Fruit fly (Drosophila melanogaster) whole organism, embryonic: Measurements from ENCODE around the gene CG10477.

Experiments used
- ATbp ChIP-seq: fragments of 200-800 bp; sonication (Bioruptor generic); optimal IDR thresholded peaks from 2 replicates; lab custom pipeline; 2017; ENCODE audit warnings: missing biosample characterization, mild to moderate bottlenecking, missing genetic modification characterization, missing genetic modification reagents
- Bgb ChIP-seq: fragments of 200-800 bp; sonication (Bioruptor generic); IDR thresholded peaks from 2 replicates; pipeline ENCODE4 v1.3.6; 2022; ENCODE audit warnings: missing biosample characterization, missing genetic modification characterization; ENCODE audit not compliant: partially characterized antibody
- CG10147 ChIP-seq: fragments of 200-800 bp; sonication (Bioruptor generic); optimal IDR thresholded peaks from 2 replicates; lab custom pipeline; 2019; ENCODE audit warnings: missing biosample characterization, mild to moderate bottlenecking, missing genetic modification characterization, moderate library complexity
- CG10267 ChIP-seq: fragments of 200-800 bp; sonication (Bioruptor generic); optimal IDR thresholded peaks from 2 replicates; lab custom pipeline; 2018; ENCODE audit warnings: missing biosample characterization, mild to moderate bottlenecking, missing genetic modification characterization, moderate library complexity
- CG10321 ChIP-seq: fragments of 200-800 bp; sonication (Bioruptor generic); IDR thresholded peaks from 2 replicates; pipeline ENCODE4 v1.3.6; 2022; ENCODE audit warnings: missing biosample characterization, missing genetic modification characterization
- CG10979 ChIP-seq: fragments of 200-800 bp; sonication (Bioruptor generic); optimal IDR thresholded peaks from 2 replicates; lab custom pipeline; 2018; ENCODE audit warnings: missing biosample characterization, mild to moderate bottlenecking, missing genetic modification characterization, moderate library complexity
- CG12769 ChIP-seq: fragments of 200-800 bp; sonication (Bioruptor generic); optimal IDR thresholded peaks from 2 replicates; lab custom pipeline; 2019; ENCODE audit warnings: missing biosample characterization, mild to moderate bottlenecking, missing genetic modification characterization, moderate library complexity
- CG13287 ChIP-seq: fragments of 200-800 bp; sonication (Bioruptor generic); IDR thresholded peaks from 2 replicates; pipeline ENCODE4 v1.3.6; 2022; ENCODE audit warnings: missing biosample characterization, missing genetic modification characterization; ENCODE audit not compliant: partially characterized antibody
- CG13624 ChIP-seq: fragments of 200-800 bp; sonication (Bioruptor generic); optimal IDR thresholded peaks from 2 replicates; lab custom pipeline; 2016; ENCODE audit warnings: missing biosample characterization, missing genetic modification characterization
- CG14965 ChIP-seq: fragments of 200-800 bp; sonication (Bioruptor generic); optimal IDR thresholded peaks from 2 replicates; lab custom pipeline; 2016; ENCODE audit warnings: missing biosample characterization, missing genetic modification characterization, borderline replicate concordance
- CG17186 ChIP-seq: fragments of 200-800 bp; sonication (Bioruptor generic); optimal IDR thresholded peaks from 3 replicates; lab custom pipeline; 2017; ENCODE audit warnings: missing biosample characterization, missing genetic modification reagents, missing genetic modification characterization
- CG2712 ChIP-seq: fragments of 200-800 bp; optimal IDR thresholded peaks from 3 replicates; lab custom pipeline; 2019; ENCODE audit warnings: missing biosample characterization, mild to moderate bottlenecking, missing genetic modification characterization, moderate library complexity
- CG3065 ChIP-seq: fragments of 200-800 bp; sonication (Bioruptor generic); optimal IDR thresholded peaks from 2 replicates; lab custom pipeline; 2016; ENCODE audit warnings: missing biosample characterization, missing genetic modification characterization
- CG31441 ChIP-seq: fragments of 200-800 bp; sonication (Bioruptor generic); IDR thresholded peaks from 2 replicates; pipeline ENCODE4 v1.3.6; 2022; ENCODE audit warnings: missing biosample characterization, missing genetic modification characterization
- CG32772 ChIP-seq: fragments of 200-800 bp; sonication (Bioruptor generic); IDR thresholded peaks from 2 replicates; pipeline ENCODE4 v1.3.6; 2022; ENCODE audit warnings: missing biosample characterization, missing genetic modification characterization
- CG3407 ChIP-seq: fragments of 200-800 bp; sonication (Bioruptor generic); optimal IDR thresholded peaks from 2 replicates; lab custom pipeline; 2018; ENCODE audit warnings: missing biosample characterization, mild to moderate bottlenecking, missing genetic modification characterization
- CG4360 ChIP-seq: fragments of 200-800 bp; sonication (Bioruptor generic); IDR thresholded peaks from 2 replicates; pipeline ENCODE4 v1.3.6; 2022; ENCODE audit warnings: missing biosample characterization, missing genetic modification characterization
- CG4707 ChIP-seq: fragments of 200-800 bp; sonication (Bioruptor generic); optimal IDR thresholded peaks from 2 replicates; lab custom pipeline; 2018; ENCODE audit warnings: missing biosample characterization, mild to moderate bottlenecking, missing genetic modification characterization, moderate library complexity
- CG5245 ChIP-seq: fragments of 200-800 bp; sonication (Bioruptor generic); optimal IDR thresholded peaks from 3 replicates; lab custom pipeline; 2016; ENCODE audit warnings: missing biosample characterization, missing genetic modification characterization
- D ChIP-seq, 2 experiments: fragments of 200-800 bp in 1 of 2; fragments of >200 bp in 1 of 2; sonication (Bioruptor generic) in 1 of 2; optimal IDR thresholded peaks; 2 replicates in 1 of 2; 3 replicates in 1 of 2; lab custom pipeline; 2017; ENCODE audit warnings: mild to moderate bottlenecking in 1 of 2, missing biosample characterization in 1 of 2, missing genetic modification characterization in 1 of 2, missing genetic modification reagents in 1 of 2
- Dp ChIP-seq: fragments of 200-800 bp; sonication (Bioruptor generic); optimal IDR thresholded peaks from 2 replicates; lab custom pipeline; 2018; ENCODE audit warnings: missing biosample characterization, mild to moderate bottlenecking, missing genetic modification characterization, moderate library complexity
- Drgx ChIP-seq: fragments of 200-800 bp; sonication (Bioruptor generic); IDR thresholded peaks from 2 replicates; pipeline ENCODE4 v1.3.6; 2022; ENCODE audit warnings: missing biosample characterization, missing genetic modification characterization
- Fer1 ChIP-seq: fragments of 200-800 bp; sonication (Bioruptor generic); optimal IDR thresholded peaks from 2 replicates; lab custom pipeline; 2017; ENCODE audit warnings: missing biosample characterization, mild to moderate bottlenecking, missing genetic modification characterization
- Fer2 ChIP-seq: fragments of 200-800 bp; sonication (Bioruptor generic); optimal IDR thresholded peaks from 2 replicates; lab custom pipeline; 2018; ENCODE audit warnings: missing biosample characterization, mild to moderate bottlenecking, missing genetic modification characterization, moderate library complexity
- Gug ChIP-seq: fragments of 200-800 bp; sonication (Bioruptor generic); IDR thresholded peaks from 4 replicates; pipeline ENCODE4 v1.3.6; 2022; ENCODE audit warnings: missing biosample characterization, missing genetic modification characterization
- H15 ChIP-seq: fragments of 200-800 bp; sonication (Bioruptor generic); IDR thresholded peaks from 3 replicates; pipeline ENCODE4 v1.3.6; 2022; ENCODE audit warnings: missing biosample characterization, missing genetic modification characterization
- HLH4C ChIP-seq: fragments of 200-800 bp; sonication (Bioruptor generic); IDR thresholded peaks from 3 replicates; pipeline ENCODE4 v1.3.6; 2022; ENCODE audit warnings: missing biosample characterization, missing genetic modification characterization; ENCODE audit not compliant: partially characterized antibody
- Nf-YC ChIP-seq: fragments of 200-800 bp; optimal IDR thresholded peaks from 3 replicates; lab custom pipeline; 2019; ENCODE audit warnings: missing biosample characterization, mild to moderate bottlenecking, missing genetic modification characterization, moderate library complexity
- Oli ChIP-seq: fragments of 200-800 bp; sonication (Bioruptor generic); optimal IDR thresholded peaks from 2 replicates; lab custom pipeline; 2018; ENCODE audit warnings: missing biosample characterization, mild to moderate bottlenecking, missing genetic modification characterization, moderate library complexity
- PHDP ChIP-seq: fragments of 200-800 bp; sonication (Bioruptor generic); optimal IDR thresholded peaks from 3 replicates; lab custom pipeline; 2018; ENCODE audit warnings: missing biosample characterization, mild to moderate bottlenecking, missing genetic modification characterization, moderate library complexity
- Vsx1 ChIP-seq: fragments of 200-800 bp; sonication (Bioruptor generic); optimal IDR thresholded peaks from 2 replicates; lab custom pipeline; 2017; ENCODE audit warnings: missing biosample characterization, mild to moderate bottlenecking, missing genetic modification characterization, missing genetic modification reagents
- ac ChIP-seq: fragments of 200-800 bp; sonication (Bioruptor generic); optimal IDR thresholded peaks from 3 replicates; lab custom pipeline; 2017; ENCODE audit warnings: missing biosample characterization, mild to moderate bottlenecking, missing genetic modification characterization
- az2 ChIP-seq: fragments of 200-800 bp; sonication (Bioruptor generic); optimal IDR thresholded peaks from 3 replicates; lab custom pipeline; 2016; ENCODE audit warnings: missing biosample characterization, missing genetic modification characterization
- br ChIP-seq: fragments of >200 bp; optimal IDR thresholded peaks from 2 replicates; lab custom pipeline; 2017
- emc ChIP-seq: fragments of 200-800 bp; sonication (Bioruptor generic); optimal IDR thresholded peaks from 2 replicates; lab custom pipeline; 2016; ENCODE audit warnings: missing biosample characterization, missing genetic modification characterization
- fru ChIP-seq: fragments of >200 bp; optimal IDR thresholded peaks from 2 replicates; lab custom pipeline; 2017
- gsb-n ChIP-seq: fragments of 200-800 bp; sonication (Bioruptor generic); optimal IDR thresholded peaks from 3 replicates; lab custom pipeline; 2018; ENCODE audit warnings: missing biosample characterization, mild to moderate bottlenecking, missing genetic modification characterization
- h ChIP-seq: fragments of >200 bp; optimal IDR thresholded peaks from 2 replicates; lab custom pipeline; 2017
- ham ChIP-seq: fragments of 200-800 bp; sonication (Bioruptor generic); IDR thresholded peaks from 2 replicates; pipeline ENCODE4 v1.3.6; 2022; ENCODE audit warnings: missing biosample characterization, missing genetic modification characterization
- hkb ChIP-seq, 2 experiments: fragments of 200-800 bp in 1 of 2; fragments of >200 bp in 1 of 2; sonication (Bioruptor generic) in 1 of 2; IDR thresholded peaks in 1 of 2; optimal IDR thresholded peaks in 1 of 2; 2 replicates each; pipeline versions ENCODE4 v1.3.6 to Lab custom; 2017 to 2022; ENCODE audit warnings: missing biosample characterization in 1 of 2, missing genetic modification characterization in 1 of 2
- insv ChIP-seq, 2 experiments: fragments of 200-800 bp; sonication (Bioruptor generic); optimal IDR thresholded peaks; 3 replicates each; lab custom pipeline; 2016 to 2018; ENCODE audit warnings: missing biosample characterization in 2 of 2, missing genetic modification characterization in 2 of 2
- nau ChIP-seq: fragments of 200-800 bp; sonication (Bioruptor generic); optimal IDR thresholded peaks from 3 replicates; lab custom pipeline; 2017; ENCODE audit warnings: missing biosample characterization, mild to moderate bottlenecking, missing genetic modification characterization, missing genetic modification reagents
- sc ChIP-seq, 3 experiments: fragments of >200 bp in 2 of 3; fragments of 200-800 bp in 1 of 3; sonication (Bioruptor generic) in 1 of 3; optimal IDR thresholded peaks; 2 replicates in 2 of 3; 3 replicates in 1 of 3; lab custom pipeline; 2017; ENCODE audit warnings: mild to moderate bottlenecking in 1 of 3, missing biosample characterization in 1 of 3, missing genetic modification characterization in 1 of 3, missing genetic modification reagents in 1 of 3
- schlank ChIP-seq: fragments of 200-800 bp; sonication (Bioruptor generic); optimal IDR thresholded peaks from 2 replicates; lab custom pipeline; 2018; ENCODE audit warnings: missing biosample characterization, mild to moderate bottlenecking, missing genetic modification characterization
- sim ChIP-seq: fragments of 200-800 bp; sonication (Bioruptor generic); IDR thresholded peaks from 2 replicates; pipeline ENCODE4 v1.3.6; 2022; ENCODE audit warnings: missing biosample characterization, missing genetic modification characterization
- stc ChIP-seq: fragments of 200-800 bp; sonication (Bioruptor generic); IDR thresholded peaks from 2 replicates; pipeline ENCODE4 v1.3.6; 2022; ENCODE audit warnings: missing biosample characterization, missing genetic modification characterization
- tio ChIP-seq: fragments of 200-800 bp; sonication (Bioruptor generic); optimal IDR thresholded peaks from 2 replicates; lab custom pipeline; 2017; ENCODE audit warnings: missing biosample characterization, missing genetic modification characterization, inconsistent platforms
- toy ChIP-seq: fragments of 200-800 bp; sonication (Bioruptor generic); IDR thresholded peaks from 2 replicates; pipeline ENCODE4 v1.3.6; 2022; ENCODE audit warnings: missing biosample characterization, missing genetic modification characterization
- wor ChIP-seq: fragments of 200-800 bp; sonication (Bioruptor generic); IDR thresholded peaks from 2 replicates; pipeline ENCODE4 v1.3.6; 2022; ENCODE audit warnings: missing biosample characterization, missing genetic modification characterization

Gene CG10477

DNA sequence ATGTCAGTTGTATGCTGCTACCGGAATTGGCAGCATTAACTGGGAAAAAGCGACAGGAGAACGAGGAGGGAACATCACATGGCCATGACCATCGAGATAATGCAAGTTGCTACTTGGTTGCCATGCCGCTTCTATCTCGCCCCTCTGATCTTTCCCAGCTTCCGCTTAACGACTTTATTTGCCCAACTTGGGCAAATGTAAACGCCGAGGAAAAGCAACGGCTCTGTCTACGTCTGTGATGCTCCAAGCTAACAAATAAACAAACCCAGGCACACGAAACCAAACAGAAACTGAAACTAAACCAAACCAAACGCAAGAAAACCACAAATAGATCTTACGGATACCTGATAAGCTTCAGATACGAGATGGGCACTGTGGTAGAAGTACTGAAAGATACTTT lies 42.2 kb downstream of the CG10477 start (continued):
- TF ChIP-seq wor (GFP tag; lab: Robert Waterston, UW): no peak
- no peak for TF ChIP-seq CG13624 (GFP tag; lab: Kevin White, UChicago)
- TF ChIP-seq CG4707: peak; percentile 11
- no peak for TF ChIP-seq hkb (optimal IDR thresholded peaks at IDR 0.05; lab: Kevin White, UChicago)
- TF ChIP-seq hkb (GFP tag; IDR thresholded peaks at IDR 0.05; lab: Robert Waterston, UW): no peak
- no peak for TF ChIP-seq toy (GFP tag; lab: Robert Waterston, UW)
- no peak for TF ChIP-seq Gug (GFP tag; lab: Robert Waterston, UW)
- no peak for TF ChIP-seq CG17186 (GFP tag; lab: Kevin White, UChicago)
- TF ChIP-seq sim (GFP tag; lab: Robert Waterston, UW): no peak
- TF ChIP-seq CG10321 (GFP tag; lab: Robert Waterston, UW): 0 out of 2 replicates have a peak, but pooled peaks have one; percentile 11
- peak; percentile 64 for TF ChIP-seq ATbp (GFP tag; lab: Kevin White, UChicago)
- TF ChIP-seq br (lab: Kevin White, UChicago): no peak
- no peak for TF ChIP-seq Bgb (GFP tag; lab: Robert Waterston, UW)
- no peak for TF ChIP-seq Vsx1 (GFP tag; lab: Kevin White, UChicago)
- no peak for TF ChIP-seq CG10267
- no peak for TF ChIP-seq CG12769
- peak; percentile 17 for TF ChIP-seq ac (GFP tag; lab: Kevin White, UChicago)
- TF ChIP-seq CG4360 (GFP tag; lab: Robert Waterston, UW): 0 out of 2 replicates have a peak, but pooled peaks have one; percentile 41
- no peak for TF ChIP-seq h (lab: Kevin White, UChicago)
- no peak for TF ChIP-seq CG14965 (GFP tag; lab: Kevin White, UChicago)
- TF ChIP-seq CG31441: no peak
- no peak for TF ChIP-seq PHDP (tag; lab: Kevin White, UChicago)
- no peak for TF ChIP-seq emc (GFP tag; lab: Kevin White, UChicago)
- TF ChIP-seq sc (optimal IDR thresholded peaks at IDR 0.05; lab: Kevin White, UChicago): no peak
- peak; percentile 21 for TF ChIP-seq sc (GFP tag; optimal IDR thresholded peaks at IDR 0.05; lab: Kevin White, UChicago)
- TF ChIP-seq, all 482 proteins: peak for 27

DNA sequence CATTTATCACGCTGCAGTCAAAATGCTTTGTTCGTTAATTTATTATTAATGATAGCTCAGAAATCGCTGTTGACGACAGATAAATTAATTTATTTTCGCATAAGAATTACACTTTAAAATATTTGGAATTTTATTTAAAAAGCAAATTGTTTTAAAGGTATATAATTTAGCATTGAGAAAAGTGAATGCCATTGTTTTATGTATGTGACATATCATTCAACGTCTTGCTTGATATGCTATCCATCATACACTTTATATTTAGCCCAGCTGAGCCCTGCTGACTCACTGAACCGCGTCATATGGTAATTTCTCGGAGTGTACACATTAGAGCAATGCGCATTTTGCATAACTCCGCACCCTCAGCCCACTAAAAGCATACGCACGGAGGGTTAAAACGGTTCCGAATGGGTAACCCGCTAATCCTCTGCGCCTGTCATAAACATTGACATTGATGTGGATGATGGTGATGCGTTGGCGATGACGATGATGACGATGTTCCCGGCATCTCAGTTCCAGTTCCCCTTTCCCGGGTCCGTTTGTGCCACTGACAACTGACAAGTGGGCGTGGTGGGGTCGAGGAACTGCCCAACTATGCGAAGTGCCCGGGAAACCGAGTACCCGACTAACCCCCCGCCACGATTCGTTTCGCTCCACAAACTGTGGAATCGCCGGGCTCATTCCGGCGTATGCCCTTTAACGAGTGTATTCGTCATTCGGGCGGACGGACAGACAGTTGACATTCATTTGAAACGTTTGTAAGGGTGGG lies 44.8 kb downstream of the CG10477 start:
- no peak for TF ChIP-seq Dp
- no peak for TF ChIP-seq CG3407 (GFP tag; lab: Kevin White, UChicago)
- TF ChIP-seq CG10147 (GFP tag; lab: Kevin White, UChicago): no peak
- no peak for TF ChIP-seq Fer2 (tag; lab: Kevin White, UChicago)
- TF ChIP-seq CG10979: peak; percentile 63
- TF ChIP-seq ham (GFP tag; lab: Robert Waterston, UW): no peak
- no peak for TF ChIP-seq Oli (tag; lab: Kevin White, UChicago)
- no peak for TF ChIP-seq Fer1
- TF ChIP-seq CG13287: no peak
- TF ChIP-seq schlank: no peak
- TF ChIP-seq HLH4C (GFP tag; lab: Robert Waterston, UW): no peak
- TF ChIP-seq tio (GFP tag; lab: Kevin White, UChicago): no peak
- TF ChIP-seq Drgx (GFP tag; lab: Robert Waterston, UW): no peak
- TF ChIP-seq insv (GFP tag; optimal IDR thresholded peaks at IDR 0.05; lab: Kevin White, UChicago): no peak
- TF ChIP-seq CG5245 (GFP tag; lab: Kevin White, UChicago): no peak
- no peak for TF ChIP-seq CG32772
- TF ChIP-seq stc (GFP tag; lab: Robert Waterston, UW): no peak
- TF ChIP-seq H15: no peak
- TF ChIP-seq nau (GFP tag; lab: Kevin White, UChicago): peak; percentile 6
- TF ChIP-seq CG2712 (tag; lab: Kevin White, UChicago): peak; percentile 47
- no peak for TF ChIP-seq az2 (GFP tag; lab: Kevin White, UChicago)
- TF ChIP-seq gsb-n (tag; lab: Kevin White, UChicago): no peak
- no peak for TF ChIP-seq D (optimal IDR thresholded peaks at IDR 0.05; lab: Kevin White, UChicago)
- TF ChIP-seq D (GFP tag; optimal IDR thresholded peaks at IDR 0.05; lab: Kevin White, UChicago): peak; percentile 55
- no peak for TF ChIP-seq fru (lab: Kevin White, UChicago)
- TF ChIP-seq Nf-YC (tag; lab: Kevin White, UChicago): no peak
- TF ChIP-seq CG3065: peak; percentile 10
